In the genomic region with DNA sequence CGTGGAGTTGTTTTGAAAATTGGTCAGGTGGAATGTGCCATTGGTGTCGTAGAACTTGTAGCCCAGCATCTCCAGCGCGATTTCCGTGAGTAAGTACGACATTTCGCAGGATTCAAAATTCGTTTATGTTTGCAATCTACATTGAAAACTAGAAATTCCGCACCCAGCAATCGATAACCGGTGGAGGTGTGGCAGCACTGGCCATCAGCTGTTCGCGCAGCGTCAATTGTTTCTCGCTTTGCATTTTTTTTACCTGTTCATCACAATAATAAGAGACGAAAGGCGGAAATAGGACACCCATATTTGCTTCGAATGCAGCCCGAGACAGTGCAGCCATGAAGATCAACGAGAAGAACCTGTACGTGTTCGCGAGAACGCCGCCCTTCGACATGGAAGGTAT, we compare ENCODE assay signal across 2 fruit fly cellular contexts.
TF ChIP-seq lines count a peak whose summit lies in the region.

A gene (minus strand): TSS at position 165 of the 400 bp plus-strand sequence.
A gene (minus strand): TSS at position 165 of the 400 bp plus-strand sequence.

- TF ChIP-seq CTCF in whole organism, embryonic (GFP tag; optimal IDR thresholded peaks at IDR 0.05; lab: Kevin White, UChicago), result no peak

TF ChIP-seq in whole organism, adult, 20 proteins besides CTCF, POLR2A, EP300 and RAD21:
- TF ChIP-seq Mnt (GFP tag; optimal IDR thresholded peaks at IDR 0.05; lab: Kevin White, UChicago) (no peak), CG11617 (GFP tag; optimal IDR thresholded peaks at IDR 0.05; lab: Kevin White, UChicago) (no peak), CG1620 (GFP tag; optimal IDR thresholded peaks at IDR 0.05; lab: Kevin White, UChicago) (no peak), tj (GFP tag; optimal IDR thresholded peaks at IDR 0.05; lab: Kevin White, UChicago) (peak; percentile 84), CG7101 (tag; optimal IDR thresholded peaks at IDR 0.05; lab: Kevin White, UChicago) (no peak), kay (GFP tag; lab: Kevin White, UChicago; ENCODE audit: borderline replicate concordance) (no peak), ovo (GFP tag; optimal IDR thresholded peaks at IDR 0.05; lab: Kevin White, UChicago) (no peak)

TF ChIP-seq in whole organism, embryonic, 481 proteins besides CTCF, POLR2A, EP300 and RAD21 (continues in another document):
- TF ChIP-seq z (GFP tag; IDR thresholded peaks at IDR 0.05; lab: Robert Waterston, UW) (no peak), CG5245 (GFP tag; optimal IDR thresholded peaks at IDR 0.05; lab: Kevin White, UChicago) (no peak), CG34224 (GFP tag; IDR thresholded peaks at IDR 0.05; lab: Robert Waterston, UW; ENCODE audit: partially characterized antibody) (0 out of 3 replicates have a peak, but pooled peaks have one; percentile 15), CG9876 (GFP tag; optimal IDR thresholded peaks at IDR 0.05; lab: Kevin White, UChicago) (no peak), crp (GFP tag; optimal IDR thresholded peaks at IDR 0.05; lab: Kevin White, UChicago) (peak; percentile 2 to 90), BEAF-32 (GFP tag; optimal IDR thresholded peaks at IDR 0.05; lab: Kevin White, UChicago) (peak; percentile 20), ac (GFP tag; optimal IDR thresholded peaks at IDR 0.05; lab: Kevin White, UChicago) (no peak), hth (optimal IDR thresholded peaks at IDR 0.05; lab: Kevin White, UChicago) (no peak), CG43689 (GFP tag; IDR thresholded peaks at IDR 0.05; lab: Robert Waterston, UW) (no peak), Dref (GFP tag; IDR thresholded peaks at IDR 0.05; lab: Robert Waterston, UW) (peak; percentile 66), br (optimal IDR thresholded peaks at IDR 0.05; lab: Kevin White, UChicago) (no peak), trem (tag; optimal IDR thresholded peaks at IDR 0.05; lab: Kevin White, UChicago) (peak; percentile 35), CG17912 (GFP tag; optimal IDR thresholded peaks at IDR 0.05; lab: Kevin White, UChicago) (no peak), Side (GFP tag; optimal IDR thresholded peaks at IDR 0.05; lab: Kevin White, UChicago) (no peak), CG8290 (GFP tag; optimal IDR thresholded peaks at IDR 0.05; lab: Kevin White, UChicago) (no peak), CG8290 (tag; optimal IDR thresholded peaks at IDR 0.05; lab: Kevin White, UChicago) (no peak), pnt (GFP tag; optimal IDR thresholded peaks at IDR 0.05; lab: Kevin White, UChicago) (no peak), CG1603 (tag; optimal IDR thresholded peaks at IDR 0.05; lab: Kevin White, UChicago) (peak; percentile 12), Sin3A (optimal IDR thresholded peaks at IDR 0.05; lab: Kevin White, UChicago) (peak; percentile 13), B-H2 (GFP tag; optimal IDR thresholded peaks at IDR 0.05; lab: Kevin White, UChicago) (no peak), CG6765 (GFP tag; optimal IDR thresholded peaks at IDR 0.05; lab: Kevin White, UChicago) (no peak), CG10274 (GFP tag; optimal IDR thresholded peaks at IDR 0.05; lab: Kevin White, UChicago) (no peak), CG13296 (GFP tag; optimal IDR thresholded peaks at IDR 0.05; lab: Kevin White, UChicago) (no peak), insv (GFP tag; optimal IDR thresholded peaks at IDR 0.05; lab: Kevin White, UChicago) (no peak), CG13287 (GFP tag; IDR thresholded peaks at IDR 0.05; lab: Robert Waterston, UW; ENCODE audit: partially characterized antibody) (peak; percentile 50), Mes4 (GFP tag; optimal IDR thresholded peaks at IDR 0.05; lab: Kevin White, UChicago) (no peak), bbx (GFP tag; IDR thresholded peaks at IDR 0.05; lab: Robert Waterston, UW; ENCODE audit: partially characterized antibody) (peak; percentile 40; the same call in 1 of the 2 replicates), Sry-δ (GFP tag; optimal IDR thresholded peaks at IDR 0.05; lab: Kevin White, UChicago) (peak; percentile 33), sima (GFP tag; optimal IDR thresholded peaks at IDR 0.05; lab: Kevin White, UChicago) (no peak), CG8388 (GFP tag; optimal IDR thresholded peaks at IDR 0.05; lab: Kevin White, UChicago) (no peak), Abd-B (GFP tag; optimal IDR thresholded peaks at IDR 0.05; lab: Kevin White, UChicago) (no peak), prd (optimal IDR thresholded peaks at IDR 0.05; lab: Kevin White, UChicago) (no peak), prd (GFP tag; IDR thresholded peaks at IDR 0.05; lab: Robert Waterston, UW) (no peak), run (tag; optimal IDR thresholded peaks at IDR 0.05; lab: Kevin White, UChicago) (no peak), psq (GFP tag; optimal IDR thresholded peaks at IDR 0.05; lab: Kevin White, UChicago) (no peak), amos (GFP tag; IDR thresholded peaks at IDR 0.05; lab: Robert Waterston, UW; ENCODE audit: partially characterized antibody) (0 out of 2 replicates have a peak, but pooled peaks have one; percentile 12), D19A (tag; optimal IDR thresholded peaks at IDR 0.05; lab: Kevin White, UChicago) (no peak), pzg (GFP tag; optimal IDR thresholded peaks at IDR 0.05; lab: Kevin White, UChicago) (peak; percentile 42), onecut (GFP tag; IDR thresholded peaks at IDR 0.05; lab: Robert Waterston, UW) (peak; percentile 48; the same call in 1 of the 2 replicates), CG6654 (GFP tag; optimal IDR thresholded peaks at IDR 0.05; lab: Kevin White, UChicago) (no peak), CG14965 (GFP tag; optimal IDR thresholded peaks at IDR 0.05; lab: Kevin White, UChicago; ENCODE audit: borderline replicate concordance) (no peak), CG14710 (tag; optimal IDR thresholded peaks at IDR 0.05; lab: Kevin White, UChicago) (peak; percentile 99), Bdp1 (GFP tag; optimal IDR thresholded peaks at IDR 0.05; lab: Kevin White, UChicago) (no peak), nerfin-1 (tag; optimal IDR thresholded peaks at IDR 0.05; lab: Kevin White, UChicago) (peak; percentile 28), CG4617 (GFP tag; optimal IDR thresholded peaks at IDR 0.05; lab: Kevin White, UChicago; ENCODE audit: borderline replicate concordance) (peak; percentile 32), Dek (tag; optimal IDR thresholded peaks at IDR 0.05; lab: Kevin White, UChicago) (no peak), schlank (tag; optimal IDR thresholded peaks at IDR 0.05; lab: Kevin White, UChicago) (no peak), sd (tag; optimal IDR thresholded peaks at IDR 0.05; lab: Kevin White, UChicago) (peak; percentile 74), Opbp (GFP tag; IDR thresholded peaks at IDR 0.05; lab: Robert Waterston, UW; ENCODE audit: partially characterized antibody) (peak; percentile 43; the same call in 1 of the 3 replicates), stc (GFP tag; IDR thresholded peaks at IDR 0.05; lab: Robert Waterston, UW) (no peak), CG16813 (GFP tag; IDR thresholded peaks at IDR 0.05; lab: Robert Waterston, UW; ENCODE audit: partially characterized antibody) (peak; percentile 22; the same call in 2 of the 3 replicates), fru (optimal IDR thresholded peaks at IDR 0.05; lab: Kevin White, UChicago) (no peak), kni (GFP tag; optimal IDR thresholded peaks at IDR 0.05; lab: Kevin White, UChicago) (no peak), Dp (GFP tag; optimal IDR thresholded peaks at IDR 0.05; lab: Kevin White, UChicago) (peak; percentile 37), stwl (tag; optimal IDR thresholded peaks at IDR 0.05; lab: Kevin White, UChicago) (peak; percentile 2), CG13624 (GFP tag; optimal IDR thresholded peaks at IDR 0.05; lab: Kevin White, UChicago) (no peak), CG10959 (GFP tag; IDR thresholded peaks at IDR 0.05; lab: Robert Waterston, UW) (no peak), CG6254 (GFP tag; optimal IDR thresholded peaks at IDR 0.05; lab: Kevin White, UChicago) (peak; percentile 76), CG14441 (GFP tag; IDR thresholded peaks at IDR 0.05; lab: Robert Waterston, UW) (no peak), bigmax (GFP tag; optimal IDR thresholded peaks at IDR 0.05; lab: Kevin White, UChicago) (no peak), Lim3 (GFP tag; IDR thresholded peaks at IDR 0.05; lab: Robert Waterston, UW) (no peak), E2f2 (GFP tag; IDR thresholded peaks at IDR 0.05; lab: Robert Waterston, UW) (peak; percentile 52), CG10979 (tag; optimal IDR thresholded peaks at IDR 0.05; lab: Kevin White, UChicago) (no peak), Scr (GFP tag; IDR thresholded peaks at IDR 0.05; lab: Robert Waterston, UW; ENCODE audit: partially characterized antibody) (peak; percentile 30; the same call in 1 of the 2 replicates), Poxn (GFP tag; IDR thresholded peaks at IDR 0.05; lab: Robert Waterston, UW) (no peak), CG12769 (tag; optimal IDR thresholded peaks at IDR 0.05; lab: Kevin White, UChicago) (no peak), CG2116 (GFP tag; optimal IDR thresholded peaks at IDR 0.05; lab: Kevin White, UChicago) (peak; percentile 33), fd102C (GFP tag; optimal IDR thresholded peaks at IDR 0.05; lab: Kevin White, UChicago) (no peak), CG8359 (GFP tag; optimal IDR thresholded peaks at IDR 0.05; lab: Kevin White, UChicago; ENCODE audit: borderline replicate concordance) (no peak), so (GFP tag; IDR thresholded peaks at IDR 0.05; lab: Robert Waterston, UW) (0 out of 3 replicates have a peak, but pooled peaks have one; percentile 8), disco-r (GFP tag; optimal IDR thresholded peaks at IDR 0.05; lab: Kevin White, UChicago) (no peak), CG32767 (GFP tag; IDR thresholded peaks at IDR 0.05; lab: Robert Waterston, UW) (no peak), CG6854 (GFP tag; optimal IDR thresholded peaks at IDR 0.05; lab: Kevin White, UChicago) (no peak), MBD-R2 (GFP tag; IDR thresholded peaks at IDR 0.05; lab: Robert Waterston, UW) (peak; percentile 85), fd96Cb (tag; optimal IDR thresholded peaks at IDR 0.05; lab: Kevin White, UChicago) (no peak), CG13123 (GFP tag; optimal IDR thresholded peaks at IDR 0.05; lab: Kevin White, UChicago) (no peak), sna (GFP tag; IDR thresholded peaks at IDR 0.05; lab: Robert Waterston, UW; ENCODE audit: partially characterized antibody) (peak; percentile 40; the same call in 1 of the 2 replicates), crc (GFP tag; optimal IDR thresholded peaks at IDR 0.05; lab: Kevin White, UChicago) (no peak)
